Worm (Caenorhabditis elegans) whole organism, L4/young adult: ENCODE measurements around the gene ZK177.3.

ENCODE experiments used
- W03F9.2 ChIP-seq: fragments of 150-350 bp; optimal IDR thresholded peaks from 2 replicates; lab custom pipeline; 2014; ENCODE audit warnings: missing biosample characterization, missing genetic modification characterization
- him-1 ChIP-seq: sonication (generic microtip); optimal IDR thresholded peaks from 2 replicates; lab custom pipeline; 2016; ENCODE audit warnings: missing genotype, missing genetic modification reagents, missing genetic modification characterization, missing compliant biosample characterization

- TF ChIP-seq him-1 (tag; lab: Kevin White, UChicago) (no peak), W03F9.2 (no peak)
Observed at ce11 chrII:5556431-5556830, 40.8 kb downstream of the ZK177.3 start, which contains the start of gene ins-11.
